Worm (Caenorhabditis elegans): ENCODE results near the gene pkc-1.

DNA sequence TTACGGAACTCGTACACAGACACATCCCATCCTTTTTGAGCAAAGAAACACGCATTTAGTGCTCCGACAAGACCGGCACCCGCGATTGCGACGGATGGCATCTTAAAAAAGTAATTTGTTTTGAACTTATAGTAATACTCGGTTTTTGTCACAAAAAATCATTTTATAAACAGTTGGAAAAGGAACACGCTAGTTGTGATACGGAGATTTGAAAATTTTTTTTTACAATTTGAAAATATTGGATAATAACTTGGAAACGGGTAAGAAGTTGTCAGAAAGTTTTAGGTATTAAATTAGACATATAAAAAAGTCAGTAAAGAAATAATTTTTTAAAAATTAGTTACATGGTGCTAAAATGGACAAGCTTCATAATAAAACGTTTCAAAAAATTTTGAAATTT, 38.5 kb upstream of the pkc-1 start, which contains the start of gene kmo-1:
- no peak for TF ChIP-seq F13C5.2 (tag; optimal IDR thresholded peaks at IDR 0.05)
- no peak for TF ChIP-seq hnd-1 (tag; optimal IDR thresholded peaks at IDR 0.05)

Data from whole organism, early embryonic.